Worm (Caenorhabditis elegans): ENCODE results near the gene clec-252.

DNA sequence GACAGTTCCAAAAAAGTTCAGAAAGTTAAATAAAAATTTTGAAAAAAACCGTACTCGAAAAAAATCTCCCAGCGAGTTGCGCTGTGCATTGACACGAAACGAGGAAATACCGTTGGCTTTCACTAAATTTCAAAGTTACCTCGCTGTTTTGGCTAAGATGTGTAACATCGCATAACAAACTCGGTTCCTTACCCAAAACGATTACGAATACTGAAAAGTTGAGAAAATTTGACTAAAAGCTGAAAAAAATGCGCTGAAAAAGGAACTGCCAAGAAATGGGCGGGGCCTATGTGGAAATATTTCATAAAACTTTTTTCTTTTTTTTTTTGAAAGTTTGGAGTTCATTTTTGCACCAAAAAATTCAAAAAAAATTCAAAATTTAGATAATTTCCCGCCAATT lies 29.2 kb downstream of the clec-252 start:
- TF ChIP-seq nhr-28 (tag; optimal IDR thresholded peaks at IDR 0.05) (no peak), mxl-2 (GFP tag; conservative IDR thresholded peaks at IDR 0.05) (no peak)
